Worm (Caenorhabditis elegans) whole organism, L4 larva: ENCODE results near the gene mix-1.

ENCODE experiments used
- F49E8.2 ChIP-seq: sonication (generic microtip); optimal IDR thresholded peaks from 2 replicates; lab custom pipeline; 2016; ENCODE audit warnings: missing compliant biosample characterization, mild to moderate bottlenecking, missing genetic modification characterization, borderline replicate concordance
- Y105C5A.15 ChIP-seq: fragments of 200-800 bp; sonication (Bioruptor generic); IDR thresholded peaks from 2 replicates; pipeline ENCODE4 v1.3.6; 2022; ENCODE audit warnings: missing genetic modification characterization, missing compliant biosample characterization
- Y48G9A.11 ChIP-seq: fragments of 200-800 bp; sonication (Bioruptor generic); IDR thresholded peaks from 2 replicates; pipeline ENCODE4 v1.3.6; 2022; ENCODE audit warnings: missing genetic modification reagents, missing genetic modification characterization, missing compliant biosample characterization
- aha-1 ChIP-seq: fragments of 150-350 bp; peaks from one replicate; lab custom pipeline; 2014; ENCODE audit warnings: missing biosample characterization, missing genetic modification characterization
- ceh-82 ChIP-seq: sonication (generic microtip); optimal IDR thresholded peaks from 2 replicates; lab custom pipeline; 2017; ENCODE audit warnings: missing biosample characterization, missing genetic modification characterization
- nhr-11 ChIP-seq: fragments of 150-350 bp; optimal IDR thresholded peaks from 2 replicates; lab custom pipeline; 2014; ENCODE audit warnings: missing biosample characterization, missing genetic modification characterization
- nhr-237 ChIP-seq: sonication (generic microtip); optimal IDR thresholded peaks from 2 replicates; lab custom pipeline; 2017; ENCODE audit warnings: missing biosample characterization, missing genetic modification characterization
- snpc-4 ChIP-seq: fragments of 150-350 bp; optimal IDR thresholded peaks from 2 replicates; lab custom pipeline; 2014; ENCODE audit warnings: missing biosample characterization, missing genetic modification characterization

- TF ChIP-seq F49E8.2 (tag; lab: Kevin White, UChicago) (no peak), ceh-82 (no peak), Y48G9A.11 (GFP tag; lab: Robert Waterston, UW) (no peak), nhr-11 (no peak), snpc-4 (tag; lab: Kevin White, UChicago) (no peak), Y105C5A.15 (GFP tag; lab: Robert Waterston, UW) (no peak), aha-1 (tag; lab: Kevin White, UChicago) (peak; percentile 91), nhr-237 (tag; lab: Kevin White, UChicago) (no peak)
These were observed 61.2 kb downstream of the mix-1 start for ce11 chrII:10885250-10885649.
